Worm (Caenorhabditis elegans) whole organism, dauer: ENCODE measurements around the gene F21D5.3.
"Not testable (repeated sequence)": the region's sequence is repeated elsewhere in the genome, so short reads cannot be mapped to it uniquely, and the experiment has no call there.

Experiments used
- unc-62 ChIP-seq: sonication (generic microtip); optimal IDR thresholded peaks from 2 replicates; lab custom pipeline; 2017; ENCODE audit warnings: missing biosample characterization, missing genetic modification reagents, missing genetic modification characterization

Gene F21D5.3

ce11 chrIV:8730469-8730868, at the start of gene F21D5.3:
TSS of gene F21D5.3 (plus strand) at chrIV:8730815.
- no peak for TF ChIP-seq unc-62

ce11 chrIV:8686510-8686909, 44.1 kb upstream of the F21D5.3 start, which contains the start of gene pole-2:
TSS of gene pole-2 (minus strand) at chrIV:8686610.
- TF ChIP-seq unc-62 = no peak

ce11 chrIV:8686966-8687365, 43.6 kb upstream of the F21D5.3 start:
- TF ChIP-seq unc-62 = no peak

DNA sequence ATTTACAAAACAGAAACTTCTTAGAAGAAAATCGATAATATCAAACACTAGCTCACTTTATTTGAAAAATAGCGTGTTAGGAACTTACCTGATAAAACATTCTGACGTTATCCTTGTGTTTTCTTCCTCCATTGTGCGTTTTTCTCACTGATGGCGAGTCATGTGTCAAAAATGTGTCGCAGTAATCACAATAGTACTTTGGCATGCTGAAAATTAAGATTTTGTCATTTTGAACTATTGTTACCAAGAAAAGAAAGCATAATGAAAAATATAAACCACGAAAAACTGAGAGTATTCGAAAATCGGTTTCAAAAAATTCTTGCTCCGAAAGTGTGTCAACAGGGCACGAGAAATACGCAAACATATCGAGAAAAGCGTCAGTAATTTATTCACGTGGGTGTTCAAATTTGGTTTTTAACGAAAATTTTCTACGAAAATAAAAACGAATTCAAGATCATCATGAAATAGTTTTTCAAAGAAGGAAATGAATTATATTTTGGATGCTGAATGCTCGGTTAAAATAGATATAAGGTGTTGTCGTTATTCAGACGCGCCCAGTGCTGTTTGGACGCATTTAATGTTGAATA, 42.9 kb upstream of the F21D5.3 start, which contains the start of gene snrp-3:
snrp-3 (minus strand) TSS at position 206 of the 587 bp plus-strand sequence.
- TF ChIP-seq unc-62 = no peak

DNA sequence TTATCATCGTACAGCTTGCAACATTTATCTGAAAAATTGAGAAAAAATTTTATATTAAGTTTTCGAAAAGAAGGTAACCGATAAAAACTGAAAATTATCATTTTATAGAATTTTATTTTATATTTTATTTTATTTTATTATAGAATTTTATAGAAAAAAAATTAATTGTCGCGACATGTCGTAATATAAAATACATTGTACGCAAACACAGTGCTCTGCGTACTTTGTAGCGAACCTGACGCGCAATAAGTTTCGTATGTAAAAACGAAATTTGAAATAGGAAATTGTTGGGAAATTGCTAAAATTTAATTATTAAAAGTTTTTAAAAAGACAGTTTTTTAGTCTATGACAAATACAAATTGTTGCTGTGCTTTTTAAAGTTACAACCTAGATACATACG, 39.1 kb upstream of the F21D5.3 start, which contains the start of the genes hst-1 and ints-6:
hst-1 (minus strand) TSS at position 28 of the 400 bp plus-strand sequence.
ints-6 (plus strand) TSS at position 260 of the 400 bp plus-strand sequence.
- no peak for TF ChIP-seq unc-62

ce11 chrIV:8697436-8697835, 33.2 kb upstream of the F21D5.3 start, which contains the start of gene ttll-11:
TSS of gene ttll-11 (plus strand) at chrIV:8697736.
- no peak for TF ChIP-seq unc-62

ce11 chrIV:8705504-8705903, 25.1 kb upstream of the F21D5.3 start, which contains the start of gene H23L24.4:
TSS of gene H23L24.4 (minus strand) at chrIV:8705604.
- TF ChIP-seq unc-62 = no peak

ce11 chrIV:8708046-8708445, 22.6 kb upstream of the F21D5.3 start:
- TF ChIP-seq unc-62 = no peak

- TF ChIP-seq unc-62 = not testable (repeated sequence)
These were observed 15.6 kb upstream of the F21D5.3 start, which contains the start of the genes parg-2 and ipla-5 for ce11 chrIV:8715032-8715431. TSS of gene parg-2 (minus strand) at chrIV:8715132. TSS of gene ipla-5 (plus strand) at chrIV:8715247.

DNA sequence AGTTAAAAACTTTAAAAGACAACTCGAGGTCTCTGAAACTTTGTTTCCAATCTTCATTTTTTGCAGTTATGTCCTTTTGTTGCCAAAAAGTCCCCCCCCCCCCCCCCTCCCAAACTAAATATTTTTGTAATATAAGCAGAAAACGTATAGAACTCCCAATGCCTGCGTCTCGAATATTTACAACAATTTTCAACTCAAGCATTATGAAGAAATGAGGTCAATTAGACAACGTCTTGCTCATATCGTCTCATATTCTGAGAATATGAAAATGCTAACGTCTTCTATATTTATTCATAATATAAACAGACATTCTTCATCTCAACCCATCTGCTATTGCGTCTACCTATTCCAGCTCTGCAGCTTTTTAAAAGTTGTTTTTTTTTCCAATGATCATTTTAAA, 12.5 kb upstream of the F21D5.3 start, which contains the start of gene H23L24.1:
H23L24.1 (plus strand) TSS at position 301 of the 400 bp plus-strand sequence.
- no peak for TF ChIP-seq unc-62

- no peak for TF ChIP-seq unc-62
These were observed 7.8 kb upstream of the F21D5.3 start for ce11 chrIV:8722801-8723200.

DNA sequence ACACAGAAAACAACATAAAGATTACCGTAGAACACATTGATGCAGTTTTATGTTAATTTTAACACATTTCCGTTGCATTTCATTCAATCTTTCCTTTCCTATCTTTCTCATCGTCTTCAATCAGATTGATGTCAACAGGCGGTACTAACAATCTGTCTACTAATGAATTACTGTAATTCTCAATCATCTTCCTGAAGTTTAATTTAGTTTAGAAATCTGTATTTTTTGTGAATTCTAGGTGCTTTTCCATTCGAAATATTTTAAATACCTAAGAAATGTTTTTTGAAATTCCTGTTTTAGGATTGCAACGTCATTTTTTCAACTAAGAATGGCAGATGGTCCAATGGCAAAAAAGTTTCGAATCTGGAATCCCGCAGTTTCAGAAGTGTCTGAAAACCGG, 6.9 kb upstream of the F21D5.3 start, which contains the start of gene F21D5.9:
F21D5.9 (plus strand) TSS at position 301 of the 400 bp plus-strand sequence.
- no peak for TF ChIP-seq unc-62

- TF ChIP-seq unc-62 = no peak
These were observed 5.7 kb upstream of the F21D5.3 start for ce11 chrIV:8724907-8725306.

ce11 chrIV:8725345-8725744, 5.3 kb upstream of the F21D5.3 start, which contains the start of gene pgm-3:
TSS of gene pgm-3 (plus strand) at chrIV:8725722.
- TF ChIP-seq unc-62 = no peak

DNA sequence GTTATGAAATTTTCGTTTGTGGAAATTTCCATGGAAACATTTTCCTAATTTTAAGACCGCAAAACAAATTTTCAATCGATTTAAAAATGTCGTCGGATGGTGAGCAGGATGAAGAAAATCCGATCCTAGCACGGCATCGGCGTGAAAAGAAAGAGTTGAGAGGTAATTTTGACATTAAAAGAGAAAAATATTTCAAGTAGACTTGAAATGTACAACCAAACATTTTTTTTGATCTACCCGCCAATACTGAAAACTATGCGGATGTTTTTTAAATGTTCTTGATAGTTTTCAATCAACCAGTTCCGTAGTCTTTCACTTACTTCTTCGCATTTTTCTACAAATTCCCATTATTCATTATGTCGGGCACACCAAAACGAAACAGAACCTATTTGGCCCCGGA, 2.5 kb upstream of the F21D5.3 start, which contains the start of gene otub-3:
otub-3 (plus strand) TSS at position 56 of the 400 bp plus-strand sequence.
- no peak for TF ChIP-seq unc-62

DNA sequence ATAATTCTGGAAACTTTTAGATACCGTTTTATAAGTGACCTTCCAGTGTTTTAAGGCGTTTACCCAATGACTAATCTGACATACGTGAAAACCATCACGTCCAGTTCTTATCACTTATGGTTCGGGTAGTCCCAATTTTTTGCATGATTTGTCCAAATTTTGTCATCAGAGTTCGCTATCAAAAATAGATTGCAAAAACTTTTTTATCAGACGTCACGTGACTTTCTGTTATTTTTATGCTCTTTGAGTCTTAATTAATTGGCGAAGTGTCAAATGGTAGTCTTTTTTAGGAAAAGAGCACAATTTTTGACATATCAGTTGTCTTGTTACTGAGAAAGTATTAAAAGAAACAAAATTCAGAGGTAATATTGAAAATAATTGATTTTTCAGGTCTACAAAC, 979 bp upstream of the F21D5.3 start:
- TF ChIP-seq unc-62 = no peak

ce11 chrIV:8737354-8737753, 6.7 kb downstream of the F21D5.3 start:
- TF ChIP-seq unc-62 = no peak

- no peak for TF ChIP-seq unc-62
These were observed 7.2 kb downstream of the F21D5.3 start, which contains the start of gene F21D5.4 for ce11 chrIV:8737787-8738186. TSS of gene F21D5.4 (plus strand) at chrIV:8738087.
